Comparison of ENCODE assay signal across 1 fruit fly cellular context in the genomic region with DNA sequence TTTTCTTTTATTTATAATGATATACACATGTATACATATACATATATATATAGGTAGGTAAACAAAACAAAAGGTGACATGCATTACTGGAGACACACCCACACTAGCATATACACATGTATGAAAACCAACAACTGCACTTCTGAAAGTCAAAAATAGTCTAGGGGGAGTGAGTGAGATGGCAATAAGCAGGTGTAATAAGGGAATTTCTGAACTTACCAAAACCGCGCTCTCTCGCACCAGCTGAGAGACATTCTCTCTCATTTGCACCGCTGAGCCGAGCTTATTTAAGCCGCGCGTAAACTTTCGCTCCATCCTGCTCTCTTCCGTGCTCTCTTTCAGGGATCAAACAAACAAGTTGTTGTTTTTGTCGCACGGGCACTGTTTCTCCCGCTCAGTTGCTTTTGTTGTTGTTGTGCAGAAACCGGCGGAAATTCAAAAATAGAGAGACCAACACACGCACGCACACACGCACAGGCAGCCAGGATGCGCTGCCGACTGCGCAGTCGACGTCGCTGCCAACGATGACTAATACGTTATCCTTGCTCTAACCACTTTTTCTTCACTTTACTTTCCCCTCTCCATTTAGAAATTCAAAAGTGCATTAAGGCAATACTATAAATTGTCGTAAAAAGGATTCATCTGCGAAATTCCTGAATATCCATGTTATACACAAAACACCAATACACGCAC.
TF ChIP-seq lines count a peak whose summit lies in the region.

No protein-coding gene starts in this region.

TF ChIP-seq in whole organism, embryonic, 481 proteins besides CTCF, POLR2A, EP300 and RAD21 (continued from another document):
- TF ChIP-seq psq (GFP tag; optimal IDR thresholded peaks at IDR 0.05; lab: Kevin White, UChicago) (no peak), MESR4 (GFP tag; optimal IDR thresholded peaks at IDR 0.05; lab: Kevin White, UChicago) (no peak), CG11456 (GFP tag; IDR thresholded peaks at IDR 0.05; lab: Robert Waterston, UW) (no peak), gt (GFP tag; IDR thresholded peaks at IDR 0.05; lab: Robert Waterston, UW) (no peak), sens (GFP tag; lab: Kevin White, UChicago) (peak; percentile 2), CG2889 (GFP tag; IDR thresholded peaks at IDR 0.05; lab: Robert Waterston, UW) (no peak), Adf1 (GFP tag; IDR thresholded peaks at IDR 0.05; lab: Robert Waterston, UW) (peak; percentile 65), slou (GFP tag; optimal IDR thresholded peaks at IDR 0.05; lab: Kevin White, UChicago) (no peak), CG15514 (GFP tag; optimal IDR thresholded peaks at IDR 0.05; lab: Kevin White, UChicago) (no peak), Xrp1 (GFP tag; IDR thresholded peaks at IDR 0.05; lab: Robert Waterston, UW) (no peak), B-H1 (GFP tag; IDR thresholded peaks at IDR 0.05; lab: Robert Waterston, UW) (no peak), sim (GFP tag; IDR thresholded peaks at IDR 0.05; lab: Robert Waterston, UW) (no peak), CG9437 (GFP tag; optimal IDR thresholded peaks at IDR 0.05; lab: Kevin White, UChicago) (no peak), pb (GFP tag; optimal IDR thresholded peaks at IDR 0.05; lab: Kevin White, UChicago) (no peak), tin (GFP tag; optimal IDR thresholded peaks at IDR 0.05; lab: Kevin White, UChicago) (no peak), pan (optimal IDR thresholded peaks at IDR 0.05; lab: Kevin White, UChicago) (no peak), pan (GFP tag; optimal IDR thresholded peaks at IDR 0.05 in 1 of 2, IDR thresholded peaks at IDR 0.05 in 1 of 2) (no peak), CG7556 (GFP tag; optimal IDR thresholded peaks at IDR 0.05; lab: Kevin White, UChicago) (no peak), yki (optimal IDR thresholded peaks at IDR 0.05; lab: Kevin White, UChicago) (peak; percentile 58), C15 (GFP tag; IDR thresholded peaks at IDR 0.05; lab: Robert Waterston, UW) (no peak), CG9817 (tag; optimal IDR thresholded peaks at IDR 0.05; lab: Kevin White, UChicago) (no peak), eve (GFP tag; optimal IDR thresholded peaks at IDR 0.05; lab: Kevin White, UChicago) (no peak), kay (GFP tag; optimal IDR thresholded peaks at IDR 0.05; lab: Kevin White, UChicago) (no peak), Gsc (GFP tag; IDR thresholded peaks at IDR 0.05; lab: Robert Waterston, UW) (no peak), unpg (GFP tag; optimal IDR thresholded peaks at IDR 0.05; lab: Kevin White, UChicago) (no peak), CG4360 (GFP tag; IDR thresholded peaks at IDR 0.05; lab: Robert Waterston, UW) (peak; percentile 91), CG32532 (GFP tag; IDR thresholded peaks at IDR 0.05; lab: Robert Waterston, UW) (0 out of 2 replicates have a peak, but pooled peaks have one; percentile 4), CG18262 (tag; optimal IDR thresholded peaks at IDR 0.05; lab: Kevin White, UChicago) (no peak), Deaf1 (tag; optimal IDR thresholded peaks at IDR 0.05; lab: Kevin White, UChicago) (no peak), chinmo (GFP tag; IDR thresholded peaks at IDR 0.05; lab: Robert Waterston, UW; ENCODE audit: partially characterized antibody) (0 out of 4 replicates have a peak, but pooled peaks have one; percentile 29), CG9215 (GFP tag; IDR thresholded peaks at IDR 0.05; lab: Robert Waterston, UW) (no peak), tll (GFP tag; optimal IDR thresholded peaks at IDR 0.05; lab: Kevin White, UChicago) (peak in 1 of 2 experiments; percentile 67), Hr39 (optimal IDR thresholded peaks at IDR 0.05; lab: Kevin White, UChicago) (no peak), CG14667 (GFP tag; IDR thresholded peaks at IDR 0.05; lab: Robert Waterston, UW) (no peak), CG15601 (tag; optimal IDR thresholded peaks at IDR 0.05; lab: Kevin White, UChicago) (no peak), CG11504 (tag; optimal IDR thresholded peaks at IDR 0.05; lab: Kevin White, UChicago) (no peak), CG10431 (GFP tag; optimal IDR thresholded peaks at IDR 0.05; lab: Kevin White, UChicago) (no peak), HLHmδ (GFP tag; optimal IDR thresholded peaks at IDR 0.05; lab: Kevin White, UChicago) (no peak), tna (GFP tag; IDR thresholded peaks at IDR 0.05; lab: Robert Waterston, UW; ENCODE audit: partially characterized antibody) (no peak), sc (optimal IDR thresholded peaks at IDR 0.05; lab: Kevin White, UChicago) (no peak), sc (GFP tag; optimal IDR thresholded peaks at IDR 0.05; lab: Kevin White, UChicago) (peak; percentile 19), emc (GFP tag; optimal IDR thresholded peaks at IDR 0.05; lab: Kevin White, UChicago) (no peak), CG4707 (GFP tag; optimal IDR thresholded peaks at IDR 0.05; lab: Kevin White, UChicago) (no peak), CG12236 (GFP tag; optimal IDR thresholded peaks at IDR 0.05; lab: Kevin White, UChicago) (no peak), CG7839 (tag; optimal IDR thresholded peaks at IDR 0.05; lab: Kevin White, UChicago) (no peak), sob (GFP tag; IDR thresholded peaks at IDR 0.05; lab: Robert Waterston, UW) (no peak), Sry-δ (GFP tag; optimal IDR thresholded peaks at IDR 0.05; lab: Kevin White, UChicago) (no peak), ATbp (GFP tag; optimal IDR thresholded peaks at IDR 0.05; lab: Kevin White, UChicago) (no peak), CG10979 (tag; optimal IDR thresholded peaks at IDR 0.05; lab: Kevin White, UChicago) (no peak), Trl (optimal IDR thresholded peaks at IDR 0.05; lab: Kevin White, UChicago) (peak; percentile 72 to 79), Trl (GFP tag; optimal IDR thresholded peaks at IDR 0.05; lab: Kevin White, UChicago) (no peak), crc (GFP tag; optimal IDR thresholded peaks at IDR 0.05; lab: Kevin White, UChicago) (no peak), CG12769 (tag; optimal IDR thresholded peaks at IDR 0.05; lab: Kevin White, UChicago) (no peak), vvl (GFP tag; IDR thresholded peaks at IDR 0.05; lab: Robert Waterston, UW) (peak; percentile 46; the same call in 1 of the 2 replicates), chm (GFP tag; IDR thresholded peaks at IDR 0.05; lab: Robert Waterston, UW) (peak; percentile 46; the same call in 1 of the 2 replicates), tap (tag; optimal IDR thresholded peaks at IDR 0.05; lab: Kevin White, UChicago) (no peak), nerfin-1 (tag; optimal IDR thresholded peaks at IDR 0.05; lab: Kevin White, UChicago) (peak; percentile 68)
TF ChIP-seq in whole organism, embryonic: peak in this region for 18.
